Worm (Caenorhabditis elegans) whole organism, young adult: ENCODE measurements around the gene clec-165.

Source experiments
- lin-26 ChIP-seq: fragments of 200-800 bp; sonication (Bioruptor generic); IDR thresholded peaks from 2 replicates; pipeline ENCODE4 v1.3.6; 2022; ENCODE audit warnings: missing genetic modification reagents, missing genetic modification characterization, missing compliant biosample characterization
- lsl-1 ChIP-seq: fragments of 200-800 bp; sonication (Bioruptor generic); optimal IDR thresholded peaks from 2 replicates; lab custom pipeline; 2018; ENCODE audit warnings: mild to moderate bottlenecking, missing genetic modification characterization, moderate library complexity, missing compliant biosample characterization
- repo-1 ChIP-seq: sonication (generic microtip); optimal IDR thresholded peaks from 2 replicates; lab custom pipeline; 2017; ENCODE audit warnings: mild to moderate bottlenecking, missing genetic modification characterization, missing compliant biosample characterization
- snpc-4 ChIP-seq, 5 experiments: fragments of 150-350 bp in 1 of 5; sonication (generic microtip) in 4 of 5; optimal IDR thresholded peaks; 2 replicates each; lab custom pipeline; 2014 to 2018; ENCODE audit warnings: missing genetic modification characterization in 5 of 5, missing biosample characterization in 3 of 5, antibody characterized with exemption in 2 of 5, mild to moderate bottlenecking in 2 of 5, missing compliant biosample characterization in 2 of 5, missing genotype in 2 of 5, moderate library complexity in 2 of 5, missing genetic modification reagents in 1 of 5
- unc-130 ChIP-seq: sonication (generic microtip); optimal IDR thresholded peaks from 2 replicates; lab custom pipeline; 2016; ENCODE audit warnings: missing genetic modification reagents, missing genetic modification characterization, missing compliant biosample characterization

DNA sequence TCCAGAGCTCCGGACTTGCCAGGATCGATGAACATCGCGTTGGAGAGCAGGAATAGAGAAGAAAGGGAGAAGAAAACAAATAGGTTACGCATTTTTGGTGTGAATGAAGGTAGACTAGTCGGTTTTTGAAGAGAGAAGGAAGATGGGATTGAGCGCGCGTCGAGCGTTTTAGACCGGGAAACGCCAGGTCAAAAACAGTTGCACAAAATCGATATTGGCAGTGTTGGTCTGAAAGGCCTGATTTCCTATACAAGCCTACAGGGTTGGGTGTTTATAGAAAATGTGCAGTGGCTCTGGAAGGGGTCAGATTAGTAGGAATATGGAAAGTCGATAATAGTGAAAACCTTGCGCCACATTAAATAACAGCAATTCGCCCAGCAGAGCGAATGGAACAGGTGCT, 41.8 kb downstream of the clec-165 start, which contains the start of gene dsl-2:
- no peak for TF ChIP-seq lin-26 (GFP tag; lab: Robert Waterston, UW)
- TF ChIP-seq lsl-1 (GFP tag; lab: Kevin White, UChicago) = no peak
- no peak for TF ChIP-seq snpc-4 (GFP tag; optimal IDR thresholded peaks at IDR 0.05; lab: Kevin White, UChicago)
- TF ChIP-seq snpc-4 (tag; optimal IDR thresholded peaks at IDR 0.05; lab: Kevin White, UChicago) = no peak
- no peak for TF ChIP-seq repo-1 (tag; lab: Kevin White, UChicago)
- no peak for TF ChIP-seq unc-130 (GFP tag; lab: Kevin White, UChicago)
